Fruit fly (Drosophila melanogaster): Measurements from ENCODE around the gene UQCR-Q.

DNA sequence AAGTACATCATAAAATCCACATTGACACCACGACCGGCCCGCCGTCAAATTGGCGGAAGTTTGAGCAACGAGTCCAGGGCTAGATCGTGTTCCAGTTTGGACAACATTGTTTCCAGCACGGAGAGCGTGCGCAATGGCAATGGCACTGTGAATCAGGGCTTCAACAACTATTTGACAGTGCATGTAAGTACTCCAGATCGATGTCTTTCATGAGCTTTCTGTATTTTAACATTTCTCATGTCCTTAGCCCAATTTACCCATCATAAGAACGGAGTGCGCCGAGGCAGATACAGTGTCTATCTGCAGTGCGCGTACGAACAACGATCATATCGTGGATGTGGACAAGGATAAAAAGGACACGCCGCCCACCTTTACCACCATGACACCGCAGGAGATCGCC, 672 bp upstream of the UQCR-Q start:
- TF ChIP-seq psq (optimal IDR thresholded peaks at IDR 0.05) = no peak
- TF ChIP-seq ttk (optimal IDR thresholded peaks at IDR 0.05) = no peak
- TF ChIP-seq Sin3A (optimal IDR thresholded peaks at IDR 0.05) = no peak
- no peak for TF ChIP-seq Myc (optimal IDR thresholded peaks at IDR 0.05)
- no peak for TF ChIP-seq h (optimal IDR thresholded peaks at IDR 0.05)
- no peak for TF ChIP-seq insv (optimal IDR thresholded peaks at IDR 0.05)

All from Kc167 (cell line).